Worm (Caenorhabditis elegans): Measurements from ENCODE around the gene cam-1.

The cam-1 gene

DNA sequence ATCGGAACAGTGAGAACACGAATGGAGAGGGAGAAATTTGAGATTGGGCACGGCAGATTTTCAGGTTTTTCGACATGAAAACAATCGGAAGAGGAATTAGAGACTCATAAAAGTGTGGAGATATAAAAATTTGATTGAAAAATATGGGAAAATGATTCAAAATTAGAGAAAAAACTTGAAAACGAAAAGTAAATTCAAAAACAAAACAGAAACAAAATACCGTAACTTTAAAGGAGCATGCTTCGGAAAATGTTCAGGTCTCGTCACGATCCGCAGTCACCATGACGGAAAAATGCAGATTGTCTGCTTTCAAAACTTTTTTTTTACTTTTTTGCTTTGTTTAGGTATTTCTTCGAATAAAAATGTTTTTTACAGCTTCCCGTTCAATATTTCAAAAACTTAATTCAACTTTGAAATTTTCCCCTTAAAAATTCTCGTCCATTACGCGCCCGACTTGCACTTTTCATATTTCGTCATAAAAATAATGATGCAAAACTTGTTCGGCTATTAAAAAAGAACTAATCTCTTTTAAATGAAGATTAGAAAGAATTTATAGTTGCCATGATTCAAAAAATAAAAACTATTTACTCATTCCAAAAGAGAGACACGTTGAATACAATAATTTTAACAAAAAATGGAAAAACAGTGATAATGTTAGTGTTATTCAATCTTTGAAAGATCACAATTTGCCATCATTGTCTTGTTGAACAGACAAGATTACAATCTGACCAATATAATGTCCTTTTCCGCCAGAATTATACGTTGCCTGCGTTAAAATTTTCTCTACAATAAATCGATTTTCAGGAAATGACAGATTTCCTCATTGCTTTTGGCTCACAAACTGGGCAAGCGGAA is 24.7 kb downstream of the cam-1 start, which contains the start of gene mtrr-1 (continued):
- TF ChIP-seq K12H6.12 (tag; optimal IDR thresholded peaks at IDR 0.05) (no peak), rcor-1 (GFP tag; IDR thresholded peaks at IDR 0.05) (no peak), F10E7.11 (tag; optimal IDR thresholded peaks at IDR 0.05) (no peak), F39B2.1 (GFP tag; IDR thresholded peaks at IDR 0.05) (no peak), ama-1 (optimal IDR thresholded peaks at IDR 0.05) (peak; percentile 90), ama-1 (GFP tag; optimal IDR thresholded peaks at IDR 0.05) (peak in 1 of 2 experiments; percentile 21), let-607 (tag; optimal IDR thresholded peaks at IDR 0.05) (no peak), C06A6.2 (GFP tag; conservative IDR thresholded peaks at IDR 0.05) (no peak), cebp-1 (GFP tag; IDR thresholded peaks at IDR 0.05) (no peak), cebp-1 (tag; optimal IDR thresholded peaks at IDR 0.05) (peak; percentile 11), nhr-90 (tag; optimal IDR thresholded peaks at IDR 0.05) (no peak), ztf-3 (GFP tag; optimal IDR thresholded peaks at IDR 0.05) (no peak), ZK185.1 (tag; optimal IDR thresholded peaks at IDR 0.05; ENCODE audit: poor library complexity, severe bottlenecking) (peak; percentile 49), dpff-1 (tag; optimal IDR thresholded peaks at IDR 0.05) (no peak), F57C9.4 (tag; optimal IDR thresholded peaks at IDR 0.05) (no peak), Y79H2A.3 (GFP tag; conservative IDR thresholded peaks at IDR 0.05) (no peak), hmg-20 (GFP tag; IDR thresholded peaks at IDR 0.05) (no peak), F52B5.7 (tag; optimal IDR thresholded peaks at IDR 0.05) (no peak), attf-6 (GFP tag; IDR thresholded peaks at IDR 0.05) (no peak), madf-3 (GFP tag; IDR thresholded peaks at IDR 0.05) (peak; percentile 57; the same call in 1 of the 2 replicates), ets-4 (GFP tag; optimal IDR thresholded peaks at IDR 0.05) (no peak), ceh-27 (GFP tag; optimal IDR thresholded peaks at IDR 0.05) (no peak), die-1 (tag; optimal IDR thresholded peaks at IDR 0.05) (no peak), F49E8.2 (tag; optimal IDR thresholded peaks at IDR 0.05; ENCODE audit: insufficient read depth) (peak; percentile 46), F33H1.4 (GFP tag; IDR thresholded peaks at IDR 0.05) (peak; percentile 91), ceh-100 (GFP tag; IDR thresholded peaks at IDR 0.05) (no peak), ceh-91 (GFP tag; IDR thresholded peaks at IDR 0.05) (no peak), lsl-1 (GFP tag; optimal IDR thresholded peaks at IDR 0.05) (peak; percentile 85), B0336.3 (GFP tag; IDR thresholded peaks at IDR 0.05) (no peak)

DNA sequence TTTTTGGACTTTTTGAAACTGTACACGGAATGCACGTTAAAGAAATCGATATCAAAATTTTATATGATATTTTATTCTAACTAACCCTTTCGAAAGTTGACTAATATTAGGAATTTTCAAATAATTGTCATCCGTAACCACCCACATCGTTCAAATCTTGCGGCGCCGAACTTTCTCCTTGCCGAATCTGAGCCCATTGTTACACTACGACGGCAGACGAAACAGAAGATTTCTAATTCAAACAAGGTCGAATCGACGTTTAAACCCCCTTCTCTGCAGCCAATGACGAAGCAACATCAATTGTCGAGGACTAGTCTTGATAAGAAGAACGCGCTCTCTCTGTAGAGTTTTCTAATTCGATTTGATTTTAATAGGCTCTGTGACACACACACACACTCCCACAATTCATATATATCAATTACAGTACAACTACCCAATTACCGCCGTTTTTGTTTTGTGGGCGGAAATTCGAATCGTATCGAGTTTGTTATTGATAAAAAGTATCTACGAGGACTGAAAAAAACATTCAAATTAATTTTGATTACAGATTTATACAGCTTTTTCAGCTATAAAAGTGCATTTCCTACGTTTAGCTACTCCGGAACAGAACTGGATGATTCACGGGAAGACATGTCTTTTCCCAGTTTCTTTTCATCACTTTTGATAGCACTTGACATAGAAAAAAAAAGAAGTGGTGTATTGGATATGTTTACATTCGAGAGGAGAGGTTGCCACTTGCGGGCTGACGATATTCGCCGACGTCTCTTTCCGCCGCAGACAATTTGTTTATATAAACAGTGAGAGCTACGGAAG is 25.5 kb downstream of the cam-1 start:
- peak; percentile 38; the same call in 1 of the 2 replicates for TF ChIP-seq Y56A3A.18 (GFP tag; IDR thresholded peaks at IDR 0.05)
- no peak for TF ChIP-seq ccch-3 (GFP tag; optimal IDR thresholded peaks at IDR 0.05)
- no peak for TF ChIP-seq C17E4.6 (GFP tag; IDR thresholded peaks at IDR 0.05)
- no peak for TF ChIP-seq bed-2 (GFP tag; IDR thresholded peaks at IDR 0.05)
- TF ChIP-seq nhr-27 (tag; optimal IDR thresholded peaks at IDR 0.05): no peak
- TF ChIP-seq nfya-2 (GFP tag; IDR thresholded peaks at IDR 0.05): no peak
- no peak for TF ChIP-seq F57A8.1 (GFP tag; optimal IDR thresholded peaks at IDR 0.05)
- TF ChIP-seq mcd-1 (GFP tag; IDR thresholded peaks at IDR 0.05): no peak
- TF ChIP-seq ztf-22 (GFP tag; optimal IDR thresholded peaks at IDR 0.05): no peak
- TF ChIP-seq lin-40 (tag; optimal IDR thresholded peaks at IDR 0.05): no peak
- 0 out of 2 replicates have a peak, but pooled peaks have one; percentile 19 for TF ChIP-seq K11D2.4 (GFP tag; IDR thresholded peaks at IDR 0.05)
- no peak for TF ChIP-seq sdz-38 (tag; optimal IDR thresholded peaks at IDR 0.05)
- TF ChIP-seq snpc-1.3 (tag; optimal IDR thresholded peaks at IDR 0.05; ENCODE audit: insufficient read depth): no peak
- TF ChIP-seq ets-4 (GFP tag; optimal IDR thresholded peaks at IDR 0.05): no peak
- TF ChIP-seq B0035.1 (tag; optimal IDR thresholded peaks at IDR 0.05): no peak
- no peak for TF ChIP-seq Y79H2A.3 (GFP tag; conservative IDR thresholded peaks at IDR 0.05)
- no peak for TF ChIP-seq rcor-1 (GFP tag; IDR thresholded peaks at IDR 0.05)
- 0 out of 2 replicates have a peak, but pooled peaks have one; percentile 3 for TF ChIP-seq nfyb-1 (GFP tag; IDR thresholded peaks at IDR 0.05)
- no peak for TF ChIP-seq ztf-3 (GFP tag; optimal IDR thresholded peaks at IDR 0.05)
- no peak for TF ChIP-seq F39B2.1 (GFP tag; IDR thresholded peaks at IDR 0.05)
- TF ChIP-seq fkh-3 (tag; optimal IDR thresholded peaks at IDR 0.05): no peak

Measured in whole organism, young adult.